Worm (Caenorhabditis elegans) whole organism, L1 larva: Measurements from ENCODE around the gene T26A5.8.

Source experiments
- C04F5.9 ChIP-seq: sonication (generic microtip); optimal IDR thresholded peaks from 2 replicates; lab custom pipeline; 2016; ENCODE audit warnings: missing genetic modification characterization, missing compliant biosample characterization
- C16A3.4 ChIP-seq: fragments of 150-350 bp; optimal IDR thresholded peaks from 2 replicates; lab custom pipeline; 2014; ENCODE audit warnings: missing biosample characterization, missing genetic modification characterization
- F16B12.6 ChIP-seq: fragments of 150-350 bp; optimal IDR thresholded peaks from 2 replicates; lab custom pipeline; 2014; ENCODE audit warnings: missing biosample characterization, missing genetic modification characterization
- blmp-1 ChIP-seq: fragments of 150-350 bp; optimal IDR thresholded peaks from 2 replicates; lab custom pipeline; 2014; ENCODE audit warnings: missing biosample characterization, missing genetic modification characterization
- ceh-82 ChIP-seq, 3 experiments: fragments of 150-350 bp in 1 of 3; sonication (generic microtip) in 2 of 3; optimal IDR thresholded peaks; 2 replicates each; lab custom pipeline; 2014 to 2017; ENCODE audit warnings: missing biosample characterization in 3 of 3, missing genetic modification characterization in 3 of 3
- ceh-88 ChIP-seq: fragments of 200-800 bp; sonication (Bioruptor generic); IDR thresholded peaks from 2 replicates; pipeline ENCODE4 v1.3.6; 2022; ENCODE audit warnings: missing genetic modification characterization, missing compliant biosample characterization
- ces-1 ChIP-seq: fragments of 150-350 bp; optimal IDR thresholded peaks from 2 replicates; lab custom pipeline; 2014; ENCODE audit warnings: missing biosample characterization, missing genetic modification reagents, missing genetic modification characterization
- dpl-1 ChIP-seq, 3 experiments: fragments of 150-350 bp in 2 of 3; sonication (generic microtip) in 1 of 3; optimal IDR thresholded peaks; 2 replicates each; lab custom pipeline; 2014 to 2017; ENCODE audit warnings: missing biosample characterization in 3 of 3, missing genetic modification characterization in 3 of 3, missing genetic modification reagents in 3 of 3
- efl-1 ChIP-seq, 4 experiments: fragments of 150-350 bp; optimal IDR thresholded peaks in 3 of 4; peaks in 1 of 4; 1 replicate in 1 of 4; 2 replicates in 3 of 4; lab custom pipeline; 2014; ENCODE audit warnings: missing biosample characterization in 2 of 4, missing genetic modification characterization in 2 of 4, missing genetic modification reagents in 2 of 4
- egl-27 ChIP-seq, 2 experiments: fragments of 150-350 bp in 1 of 2; sonication (generic microtip); optimal IDR thresholded peaks; 3 replicates each; lab custom pipeline; 2017 to 2018; ENCODE audit warnings: missing biosample characterization in 2 of 2, missing genetic modification characterization in 2 of 2, missing genetic modification reagents in 2 of 2
- elt-2 ChIP-seq: sonication (generic microtip); optimal IDR thresholded peaks from 2 replicates; lab custom pipeline; 2016; ENCODE audit warnings: missing genetic modification characterization, mild to moderate bottlenecking, inconsistent platforms, missing compliant biosample characterization, missing genetic modification reagents
- elt-3 ChIP-seq, 6 experiments: fragments of 150-350 bp in 1 of 6; sonication (generic microtip); optimal IDR thresholded peaks; 2 replicates each; lab custom pipeline; 2017 to 2018; ENCODE audit warnings: missing biosample characterization in 6 of 6, missing genetic modification characterization in 6 of 6, inconsistent platforms in 1 of 6
- fkh-8 ChIP-seq: sonication (generic microtip); optimal IDR thresholded peaks from 2 replicates; lab custom pipeline; 2016; ENCODE audit warnings: mild to moderate bottlenecking, missing genetic modification characterization, missing compliant biosample characterization
- hlh-4 ChIP-seq: sonication (generic microtip); optimal IDR thresholded peaks from 2 replicates; lab custom pipeline; 2016; ENCODE audit warnings: mild to moderate bottlenecking, missing genetic modification characterization, missing compliant biosample characterization
- jun-1 ChIP-seq: fragments of 150-350 bp; optimal IDR thresholded peaks from 2 replicates; lab custom pipeline; 2014; ENCODE audit warnings: missing biosample characterization, missing genetic modification reagents, missing genetic modification characterization
- lin-13 ChIP-seq: fragments of 150-350 bp; optimal IDR thresholded peaks from 2 replicates; lab custom pipeline; 2014; ENCODE audit warnings: missing biosample characterization, missing genetic modification reagents, missing genetic modification characterization
- lin-35 ChIP-seq, 2 experiments: fragments of 150-350 bp; optimal IDR thresholded peaks; 2 replicates each; lab custom pipeline; 2014; ENCODE audit warnings: missing biosample characterization in 2 of 2, missing genetic modification characterization in 2 of 2, missing genetic modification reagents in 2 of 2
- lsy-2 ChIP-seq, 2 experiments: fragments of 150-350 bp; optimal IDR thresholded peaks; 2 replicates each; lab custom pipeline; 2014; ENCODE audit warnings: missing biosample characterization in 2 of 2, missing genetic modification characterization in 2 of 2
- mef-2 ChIP-seq: fragments of 150-350 bp; optimal IDR thresholded peaks from 2 replicates; lab custom pipeline; 2014; ENCODE audit warnings: missing biosample characterization, missing genetic modification characterization
- nhr-19 ChIP-seq: fragments of 200-800 bp; sonication (Bioruptor generic); conservative IDR thresholded peaks from 2 replicates; pipeline ENCODE4 v1.3.6; 2022; ENCODE audit warnings: missing genetic modification characterization, missing compliant biosample characterization
- nhr-20 ChIP-seq: sonication (generic microtip); optimal IDR thresholded peaks from 2 replicates; lab custom pipeline; 2016; ENCODE audit warnings: mild to moderate bottlenecking, missing genetic modification characterization, missing compliant biosample characterization
- nhr-47 ChIP-seq: sonication (generic microtip); optimal IDR thresholded peaks from 2 replicates; lab custom pipeline; 2016; ENCODE audit warnings: mild to moderate bottlenecking, missing genetic modification characterization, moderate library complexity, missing compliant biosample characterization
- nhr-71 ChIP-seq: sonication (generic microtip); optimal IDR thresholded peaks from 2 replicates; lab custom pipeline; 2016; ENCODE audit warnings: mild to moderate bottlenecking, missing genetic modification characterization, moderate library complexity, missing compliant biosample characterization
- nhr-84 ChIP-seq: sonication (generic microtip); optimal IDR thresholded peaks from 2 replicates; lab custom pipeline; 2017; ENCODE audit warnings: missing biosample characterization, missing genetic modification characterization
- nhr-85 ChIP-seq: sonication (generic microtip); peaks from one replicate; lab custom pipeline; 2016; ENCODE audit warnings: missing genetic modification characterization, inconsistent platforms, missing compliant biosample characterization
- pax-3 ChIP-seq: fragments of 200-800 bp; sonication (Bioruptor generic); optimal IDR thresholded peaks from 2 replicates; lab custom pipeline; 2018; ENCODE audit warnings: mild to moderate bottlenecking, missing genetic modification characterization, moderate library complexity, missing compliant biosample characterization
- rnt-1 ChIP-seq: sonication (generic microtip); optimal IDR thresholded peaks from 2 replicates; lab custom pipeline; 2016; ENCODE audit warnings: mild to moderate bottlenecking, missing genetic modification characterization, moderate library complexity, missing compliant biosample characterization
- snpc-4 ChIP-seq: fragments of 150-350 bp; optimal IDR thresholded peaks from 2 replicates; lab custom pipeline; 2014; ENCODE audit warnings: missing biosample characterization, missing genetic modification characterization
- snu-23 ChIP-seq: sonication (generic microtip); optimal IDR thresholded peaks from 2 replicates; lab custom pipeline; 2016; ENCODE audit warnings: missing genetic modification characterization, missing compliant biosample characterization
- sup-37 ChIP-seq: fragments of 200-800 bp; sonication (Bioruptor generic); optimal IDR thresholded peaks from 2 replicates; lab custom pipeline; 2018; ENCODE audit warnings: mild to moderate bottlenecking, missing genetic modification characterization, missing compliant biosample characterization
- tbx-2 ChIP-seq: sonication (generic microtip); optimal IDR thresholded peaks from 2 replicates; lab custom pipeline; 2016; ENCODE audit warnings: missing genetic modification characterization, missing compliant biosample characterization
- unc-30 ChIP-seq: sonication (generic microtip); optimal IDR thresholded peaks from 2 replicates; lab custom pipeline; 2017; ENCODE audit warnings: missing biosample characterization, missing genetic modification characterization
- unc-62 ChIP-seq: fragments of 150-350 bp; optimal IDR thresholded peaks from 2 replicates; lab custom pipeline; 2014; ENCODE audit warnings: missing biosample characterization, missing genetic modification reagents, missing genetic modification characterization
- unc-86 ChIP-seq: sonication (generic microtip); optimal IDR thresholded peaks from 2 replicates; lab custom pipeline; 2016; ENCODE audit warnings: missing genetic modification characterization, missing compliant biosample characterization
- unc-98 ChIP-seq: fragments of 200-800 bp; sonication (Bioruptor generic); IDR thresholded peaks from 2 replicates; pipeline ENCODE4 v1.3.6; 2022; ENCODE audit warnings: missing genetic modification characterization, missing compliant biosample characterization
- vab-15 ChIP-seq: sonication (generic microtip); optimal IDR thresholded peaks from 2 replicates; lab custom pipeline; 2017; ENCODE audit warnings: missing genotype, mild to moderate bottlenecking, missing genetic modification characterization, missing compliant biosample characterization
- zag-1 ChIP-seq: fragments of 150-350 bp; optimal IDR thresholded peaks from 2 replicates; lab custom pipeline; 2014; ENCODE audit warnings: missing biosample characterization, missing genetic modification characterization
- ztf-4 ChIP-seq: fragments of 150-350 bp; optimal IDR thresholded peaks from 2 replicates; lab custom pipeline; 2014; ENCODE audit warnings: missing biosample characterization, missing genetic modification characterization

T26A5.8 gene

DNA sequence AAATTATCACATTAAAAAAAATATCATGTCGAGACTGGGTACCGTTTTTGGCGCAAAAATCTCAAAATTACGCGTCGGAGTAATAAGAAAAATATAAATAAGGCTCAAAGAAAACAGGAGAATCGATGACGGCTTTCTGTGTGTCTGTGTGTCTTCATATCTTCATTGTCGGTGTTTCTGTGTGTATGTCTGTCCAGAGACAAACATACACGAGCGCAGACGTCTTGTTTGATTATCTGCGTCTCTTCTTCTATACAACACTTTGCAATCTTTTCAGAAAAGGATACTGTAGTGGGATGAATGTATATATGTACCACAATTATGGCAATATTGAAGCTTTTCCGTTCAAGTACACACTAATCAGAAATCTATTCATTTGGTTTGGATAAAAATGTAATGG, 18.3 kb downstream of the T26A5.8 start, which contains the start of gene C05D11.13 (continued):
- TF ChIP-seq ceh-82 (tag; optimal IDR thresholded peaks at IDR 0.05; lab: Kevin White, UChicago), result no peak
- no peak for TF ChIP-seq hlh-4 (tag; lab: Kevin White, UChicago)
- no peak for TF ChIP-seq lin-13 (GFP tag; lab: Kevin White, UChicago)
- no peak for TF ChIP-seq mef-2 (tag; lab: Kevin White, UChicago)
- TF ChIP-seq snpc-4 (tag; lab: Kevin White, UChicago), result no peak
- TF ChIP-seq unc-30, result no peak
- no peak for TF ChIP-seq unc-62
- no peak for TF ChIP-seq unc-86
- TF ChIP-seq zag-1, result no peak
- TF ChIP-seq sup-37 (GFP tag; lab: Kevin White, UChicago), result no peak
- TF ChIP-seq snu-23 (GFP tag; lab: Kevin White, UChicago), result peak; percentile 56
- no peak for TF ChIP-seq ceh-88 (GFP tag; lab: Robert Waterston, UW)
- TF ChIP-seq C04F5.9 (tag; lab: Kevin White, UChicago), result no peak
- TF ChIP-seq pax-3, result no peak
- TF ChIP-seq vab-15, result no peak
- no peak for TF ChIP-seq tbx-2 (tag; lab: Kevin White, UChicago)

ce11 chrIII:6442305-6443125, 20.1 kb downstream of the T26A5.8 start, which contains the start of gene mel-32:
mel-32 (minus strand) TSS chrIII:6443000.
- TF ChIP-seq nhr-84, result no peak
- no peak for TF ChIP-seq fkh-8 (tag; lab: Kevin White, UChicago)
- peak; percentile 41 for TF ChIP-seq nhr-71
- TF ChIP-seq C16A3.4 (tag; lab: Kevin White, UChicago), result no peak
- peak; percentile 37 for TF ChIP-seq rnt-1 (tag; lab: Kevin White, UChicago)
- TF ChIP-seq ces-1 (GFP tag; lab: Kevin White, UChicago), result no peak
- TF ChIP-seq lin-35 (GFP tag; optimal IDR thresholded peaks at IDR 0.05; lab: Kevin White, UChicago), result peak; percentile 65 to 76
- peak; percentile 38 for TF ChIP-seq nhr-19 (GFP tag; lab: Robert Waterston, UW)
- TF ChIP-seq nhr-85 (tag; lab: Kevin White, UChicago), result peak; percentile 12
- peak; percentile 76 for TF ChIP-seq F16B12.6 (tag; lab: Kevin White, UChicago)
- peak; percentile 51 for TF ChIP-seq elt-2 (tag; lab: Kevin White, UChicago)
- peak in 1 of 2 experiments; percentile 55 for TF ChIP-seq lsy-2 (tag; optimal IDR thresholded peaks at IDR 0.05; lab: Kevin White, UChicago)
- TF ChIP-seq nhr-20, result peak; percentile 36
- TF ChIP-seq nhr-47 (tag; lab: Kevin White, UChicago), result peak; percentile 20
- TF ChIP-seq elt-3 (tag; optimal IDR thresholded peaks at IDR 0.05; lab: Kevin White, UChicago), result peak in 1 of 6 experiments; percentile 67
- peak; percentile 26 for TF ChIP-seq snu-23 (GFP tag; lab: Kevin White, UChicago)
- no peak for TF ChIP-seq ztf-4 (tag; lab: Kevin White, UChicago)
- TF ChIP-seq efl-1 (optimal IDR thresholded peaks at IDR 0.05; lab: Kevin White, UChicago), result peak; percentile 81 to 84
- peak; percentile 84 to 98 for TF ChIP-seq efl-1 (GFP tag; optimal IDR thresholded peaks at IDR 0.05 in 1 of 2; lab: Kevin White, UChicago)
- TF ChIP-seq lin-13 (GFP tag; lab: Kevin White, UChicago), result peak; percentile 1
- TF ChIP-seq dpl-1 (GFP tag; optimal IDR thresholded peaks at IDR 0.05; lab: Kevin White, UChicago), result peak; percentile 71 to 83 (median 75)
- peak; percentile 84 for TF ChIP-seq blmp-1
- TF ChIP-seq mef-2 (tag; lab: Kevin White, UChicago), result no peak
- TF ChIP-seq unc-98 (GFP tag; lab: Robert Waterston, UW), result no peak
- TF ChIP-seq jun-1, result no peak
- peak in 1 of 3 experiments; percentile 15 for TF ChIP-seq ceh-82 (tag; optimal IDR thresholded peaks at IDR 0.05; lab: Kevin White, UChicago)

ce11 chrIII:6439854-6440253, 22.8 kb downstream of the T26A5.8 start:
- TF ChIP-seq C04F5.9 (tag; lab: Kevin White, UChicago), result no peak
- TF ChIP-seq ceh-82 (tag; optimal IDR thresholded peaks at IDR 0.05; lab: Kevin White, UChicago), result no peak
- TF ChIP-seq nhr-19 (GFP tag; lab: Robert Waterston, UW), result no peak
- no peak for TF ChIP-seq egl-27 (tag; optimal IDR thresholded peaks at IDR 0.05; lab: Kevin White, UChicago)
- TF ChIP-seq, all 84 proteins: peak for 0
